Fruit fly (Drosophila melanogaster): ENCODE measurements around the gene Mfap1.

Mfap1 gene

dm6 chr3L:1964599-1965143 lies 23.8 kb downstream of the Mfap1 start:
- peak; percentile 29 for TF ChIP-seq cic (GFP tag; optimal IDR thresholded peaks at IDR 0.05)
- TF ChIP-seq CG12768 (GFP tag; optimal IDR thresholded peaks at IDR 0.05) = no peak
- no peak for TF ChIP-seq CG7045 (GFP tag; optimal IDR thresholded peaks at IDR 0.05)
- no peak for TF ChIP-seq bab1 (GFP tag; optimal IDR thresholded peaks at IDR 0.05)

dm6 chr3L:1967452-1968310 lies 26.8 kb downstream of the Mfap1 start:
- TF ChIP-seq CG7101 (tag; optimal IDR thresholded peaks at IDR 0.05) (peak; percentile 63), CG7045 (GFP tag; optimal IDR thresholded peaks at IDR 0.05) (peak; percentile 41), CG5204 (GFP tag; optimal IDR thresholded peaks at IDR 0.05) (no peak), CG11617 (GFP tag; optimal IDR thresholded peaks at IDR 0.05) (no peak), kay (GFP tag; ENCODE audit: borderline replicate concordance) (no peak), CG1620 (GFP tag; optimal IDR thresholded peaks at IDR 0.05) (peak; percentile 17), CG12768 (GFP tag; optimal IDR thresholded peaks at IDR 0.05) (peak; percentile 47), Mnt (GFP tag; optimal IDR thresholded peaks at IDR 0.05) (peak; percentile 73), cnc (optimal IDR thresholded peaks at IDR 0.05) (peak in 1 of 2 experiments; percentile 58), CG14711 (tag; optimal IDR thresholded peaks at IDR 0.05) (no peak), cic (GFP tag; optimal IDR thresholded peaks at IDR 0.05) (peak; percentile 72), Clk (GFP tag; optimal IDR thresholded peaks at IDR 0.05) (peak; percentile 49), tj (GFP tag; optimal IDR thresholded peaks at IDR 0.05) (peak; percentile 28), CG33017 (tag; optimal IDR thresholded peaks at IDR 0.05) (peak; percentile 60), ovo (GFP tag; optimal IDR thresholded peaks at IDR 0.05) (peak; percentile 15), Hr96 (GFP tag; optimal IDR thresholded peaks at IDR 0.05) (no peak), pad (GFP tag; optimal IDR thresholded peaks at IDR 0.05) (peak; percentile 28), toe (GFP tag; optimal IDR thresholded peaks at IDR 0.05) (no peak), bab1 (GFP tag; optimal IDR thresholded peaks at IDR 0.05) (peak; percentile 59), Crg-1 (GFP tag; optimal IDR thresholded peaks at IDR 0.05) (peak; percentile 15)

DNA sequence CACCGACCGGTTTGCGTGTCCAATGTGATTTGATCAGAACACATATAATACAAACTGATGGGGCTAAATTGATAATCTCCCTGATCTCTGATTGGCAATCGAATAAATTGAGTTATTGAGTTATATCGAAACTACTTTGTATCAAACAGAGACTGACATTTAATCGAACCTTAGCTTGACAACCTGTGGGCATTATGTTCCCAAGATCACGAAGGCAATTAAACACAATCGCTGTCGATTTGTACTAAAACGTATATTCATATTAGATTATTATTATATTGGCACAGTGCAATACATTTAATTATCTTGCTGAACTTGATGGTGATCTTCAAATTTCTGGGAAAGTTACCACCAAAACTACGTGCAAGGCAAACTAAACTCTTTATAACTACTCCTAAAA lies 27.5 kb downstream of the Mfap1 start:
- TF ChIP-seq kay (GFP tag; ENCODE audit: borderline replicate concordance) (peak; percentile 91), bab1 (GFP tag; optimal IDR thresholded peaks at IDR 0.05) (no peak)

- TF ChIP-seq Hr96 (GFP tag; optimal IDR thresholded peaks at IDR 0.05) = no peak
- no peak for TF ChIP-seq CG7101 (tag; optimal IDR thresholded peaks at IDR 0.05)
- no peak for TF ChIP-seq CG5204 (GFP tag; optimal IDR thresholded peaks at IDR 0.05)
- no peak for TF ChIP-seq pad (GFP tag; optimal IDR thresholded peaks at IDR 0.05)
- TF ChIP-seq toe (GFP tag; optimal IDR thresholded peaks at IDR 0.05) = no peak
- no peak for TF ChIP-seq CG14711 (tag; optimal IDR thresholded peaks at IDR 0.05)
These were observed 28.0 kb downstream of the Mfap1 start for dm6 chr3L:1968805-1969378.

- TF ChIP-seq CG5204 (GFP tag; optimal IDR thresholded peaks at IDR 0.05) (no peak), Mnt (GFP tag; optimal IDR thresholded peaks at IDR 0.05) (peak; percentile 26), Crg-1 (GFP tag; optimal IDR thresholded peaks at IDR 0.05) (no peak), Clk (GFP tag; optimal IDR thresholded peaks at IDR 0.05) (no peak), CG7045 (GFP tag; optimal IDR thresholded peaks at IDR 0.05) (no peak), Hr96 (GFP tag; optimal IDR thresholded peaks at IDR 0.05) (no peak), tj (GFP tag; optimal IDR thresholded peaks at IDR 0.05) (peak; percentile 23), CG33017 (tag; optimal IDR thresholded peaks at IDR 0.05) (no peak), CG1620 (GFP tag; optimal IDR thresholded peaks at IDR 0.05) (no peak), toe (GFP tag; optimal IDR thresholded peaks at IDR 0.05) (no peak), CG7101 (tag; optimal IDR thresholded peaks at IDR 0.05) (no peak), cic (GFP tag; optimal IDR thresholded peaks at IDR 0.05) (peak; percentile 35), cnc (optimal IDR thresholded peaks at IDR 0.05) (no peak), CG12768 (GFP tag; optimal IDR thresholded peaks at IDR 0.05) (no peak), CG14711 (tag; optimal IDR thresholded peaks at IDR 0.05) (no peak), CG11617 (GFP tag; optimal IDR thresholded peaks at IDR 0.05) (peak; percentile 11), ovo (GFP tag; optimal IDR thresholded peaks at IDR 0.05) (no peak), bab1 (GFP tag; optimal IDR thresholded peaks at IDR 0.05) (peak; percentile 44), pad (GFP tag; optimal IDR thresholded peaks at IDR 0.05) (no peak), kay (GFP tag; ENCODE audit: borderline replicate concordance) (no peak)
These were observed 28.9 kb downstream of the Mfap1 start, which contains the start of gene CG1927 for dm6 chr3L:1969539-1970337. Gene CG1927 (minus strand): TSS chr3L:1970079.

Data from whole organism, adult.